Worm (Caenorhabditis elegans): ENCODE results near the gene epac-1.

DNA sequence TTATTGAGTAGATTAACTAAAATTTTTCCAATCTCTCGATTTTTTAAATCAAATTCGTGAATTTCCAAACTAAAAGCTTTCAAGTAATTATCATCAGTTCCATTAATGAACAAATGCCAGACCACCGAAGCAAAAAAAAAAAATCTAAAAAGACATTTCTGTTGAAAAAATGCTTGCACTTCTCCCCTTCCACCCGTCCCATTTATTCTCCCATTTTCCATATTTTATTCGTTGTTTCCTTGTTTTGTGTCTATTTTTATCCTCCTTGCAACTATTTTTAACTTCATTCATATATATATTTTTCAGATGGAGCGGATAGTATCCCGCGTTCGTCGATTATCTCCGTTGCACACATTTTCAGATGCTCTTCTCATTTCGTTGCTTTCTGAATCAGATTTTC is at the start of gene epac-1:
- TF ChIP-seq ama-1 (optimal IDR thresholded peaks at IDR 0.05), result no peak
- no peak for TF ChIP-seq flt-1 (GFP tag; IDR thresholded peaks at IDR 0.05)
- no peak for TF ChIP-seq sea-1 (GFP tag; conservative IDR thresholded peaks at IDR 0.05)
- TF ChIP-seq hmbx-1 (tag; optimal IDR thresholded peaks at IDR 0.05), result no peak
- no peak for TF ChIP-seq pes-1 (GFP tag; IDR thresholded peaks at IDR 0.05)
- TF ChIP-seq B0310.2 (tag; optimal IDR thresholded peaks at IDR 0.05), result no peak
- no peak for TF ChIP-seq hmg-4 (GFP tag; optimal IDR thresholded peaks at IDR 0.05)
- no peak for TF ChIP-seq hnd-1 (tag; optimal IDR thresholded peaks at IDR 0.05)
- TF ChIP-seq scrt-1 (GFP tag; IDR thresholded peaks at IDR 0.05), result no peak
